Fruit fly (Drosophila melanogaster): ENCODE measurements around the gene CG33658.

Gene CG33658

dm6 chr3R:24870389-24871048 is 29.6 kb upstream of the CG33658 start, which contains the start of gene CycB3 (continued):
- TF ChIP-seq tin (GFP tag; optimal IDR thresholded peaks at IDR 0.05) (peak; percentile 20), CG18619 (GFP tag; optimal IDR thresholded peaks at IDR 0.05) (peak; percentile 26), CG9609 (GFP tag; optimal IDR thresholded peaks at IDR 0.05) (no peak), Meics (GFP tag; optimal IDR thresholded peaks at IDR 0.05) (no peak), CG17385 (GFP tag; optimal IDR thresholded peaks at IDR 0.05) (peak; percentile 34), lilli (GFP tag; optimal IDR thresholded peaks at IDR 0.05) (no peak), Ets65A (GFP tag) (peak; percentile 9), CG6791 (GFP tag; IDR thresholded peaks at IDR 0.05; ENCODE audit: partially characterized antibody) (0 out of 3 replicates have a peak, but pooled peaks have one; percentile 51), CG4854 (GFP tag; optimal IDR thresholded peaks at IDR 0.05) (peak; percentile 7), Gug (GFP tag; IDR thresholded peaks at IDR 0.05) (no peak), CG2120 (GFP tag; optimal IDR thresholded peaks at IDR 0.05) (no peak), amos (GFP tag; IDR thresholded peaks at IDR 0.05; ENCODE audit: partially characterized antibody) (peak; percentile 43; the same call in 1 of the 2 replicates), Bteb2 (GFP tag; optimal IDR thresholded peaks at IDR 0.05) (no peak), CG9215 (GFP tag; IDR thresholded peaks at IDR 0.05) (no peak), Ada2b (GFP tag; IDR thresholded peaks at IDR 0.05) (no peak), Mes4 (GFP tag; optimal IDR thresholded peaks at IDR 0.05) (no peak), CG1603 (tag; optimal IDR thresholded peaks at IDR 0.05) (peak; percentile 91), BtbVII (GFP tag; optimal IDR thresholded peaks at IDR 0.05) (no peak), HHEX (GFP tag; optimal IDR thresholded peaks at IDR 0.05) (no peak), Hr39 (optimal IDR thresholded peaks at IDR 0.05) (no peak), kah (GFP tag; optimal IDR thresholded peaks at IDR 0.05) (no peak), CG10431 (GFP tag; optimal IDR thresholded peaks at IDR 0.05) (peak; percentile 54), D19B (GFP tag; optimal IDR thresholded peaks at IDR 0.05) (no peak), YL-1 (GFP tag; optimal IDR thresholded peaks at IDR 0.05) (peak; percentile 58), Max (GFP tag; optimal IDR thresholded peaks at IDR 0.05) (no peak), CG12104 (GFP tag; optimal IDR thresholded peaks at IDR 0.05) (no peak), Adf1 (GFP tag; IDR thresholded peaks at IDR 0.05) (no peak), Side (GFP tag; optimal IDR thresholded peaks at IDR 0.05) (no peak), sisA (GFP tag; IDR thresholded peaks at IDR 0.05) (no peak), CG6175 (GFP tag; IDR thresholded peaks at IDR 0.05) (no peak), Opbp (GFP tag; IDR thresholded peaks at IDR 0.05; ENCODE audit: partially characterized antibody) (peak; percentile 56; the same call in 2 of the 3 replicates), CG11456 (GFP tag; IDR thresholded peaks at IDR 0.05) (no peak), CTCF (GFP tag; optimal IDR thresholded peaks at IDR 0.05) (peak; percentile 58), CG3847 (GFP tag; IDR thresholded peaks at IDR 0.05) (peak; percentile 42), CG7987 (GFP tag; optimal IDR thresholded peaks at IDR 0.05) (peak; percentile 45), ttk (GFP tag; IDR thresholded peaks at IDR 0.05) (peak; percentile 20; the same call in 1 of the 2 replicates), HmgD (GFP tag; optimal IDR thresholded peaks at IDR 0.05) (peak; percentile 37), NfI (GFP tag; optimal IDR thresholded peaks at IDR 0.05) (peak; percentile 46), trh (GFP tag; optimal IDR thresholded peaks at IDR 0.05) (no peak), lmd (GFP tag; IDR thresholded peaks at IDR 0.05) (no peak), dmrt99B (tag; optimal IDR thresholded peaks at IDR 0.05) (no peak), unpg (GFP tag; optimal IDR thresholded peaks at IDR 0.05) (no peak), CG9932 (GFP tag; IDR thresholded peaks at IDR 0.05) (no peak), btn (GFP tag; optimal IDR thresholded peaks at IDR 0.05) (no peak), crp (GFP tag; optimal IDR thresholded peaks at IDR 0.05) (peak in 1 of 2 experiments; percentile 64), unc-4 (GFP tag; IDR thresholded peaks at IDR 0.05; ENCODE audit: partially characterized antibody) (0 out of 2 replicates have a peak, but pooled peaks have one; percentile 27), zen2 (GFP tag; IDR thresholded peaks at IDR 0.05; ENCODE audit: partially characterized antibody) (no peak), CG17186 (GFP tag; optimal IDR thresholded peaks at IDR 0.05) (peak; percentile 89), gsb (GFP tag; IDR thresholded peaks at IDR 0.05) (no peak), CG12236 (GFP tag; optimal IDR thresholded peaks at IDR 0.05) (no peak), Bdp1 (GFP tag; optimal IDR thresholded peaks at IDR 0.05) (peak; percentile 31)
